Fruit fly (Drosophila melanogaster): ENCODE data around the gene CG42487.

The CG42487 gene

DNA sequence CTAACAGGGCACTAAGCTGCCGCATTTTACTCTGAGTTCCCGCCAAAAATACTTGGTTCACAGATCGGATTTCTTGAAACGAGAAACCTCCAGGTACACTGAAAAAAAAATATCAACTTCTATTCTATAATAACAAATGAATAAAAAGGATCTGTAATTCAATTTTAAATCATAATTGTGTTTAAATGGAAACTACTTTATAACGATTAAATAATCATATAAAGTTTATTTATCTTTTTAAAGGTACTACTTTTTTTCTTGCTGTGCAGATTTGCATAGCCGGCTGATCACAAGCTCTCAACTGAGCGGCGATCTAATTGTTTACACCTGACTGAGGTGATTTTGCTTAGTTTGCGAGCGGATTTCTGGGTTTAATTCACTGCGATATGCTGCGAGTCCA is 28.3 kb upstream of the CG42487 start:
- no peak for TF ChIP-seq Abd-B (GFP tag; optimal IDR thresholded peaks at IDR 0.05)
- TF ChIP-seq sv (GFP tag; optimal IDR thresholded peaks at IDR 0.05), result peak; percentile 68
- TF ChIP-seq GATAd (GFP tag; optimal IDR thresholded peaks at IDR 0.05), result no peak
- TF ChIP-seq Dfd (GFP tag; optimal IDR thresholded peaks at IDR 0.05), result no peak
- peak; percentile 42 for TF ChIP-seq rgr (GFP tag; optimal IDR thresholded peaks at IDR 0.05)
- no peak for TF ChIP-seq lola (GFP tag; optimal IDR thresholded peaks at IDR 0.05)
- TF ChIP-seq HLH106 (tag; optimal IDR thresholded peaks at IDR 0.05), result peak; percentile 30
- TF ChIP-seq Hr78 (GFP tag; optimal IDR thresholded peaks at IDR 0.05), result no peak
- TF ChIP-seq Myc (optimal IDR thresholded peaks at IDR 0.05), result no peak
- no peak for TF ChIP-seq Mio (GFP tag; optimal IDR thresholded peaks at IDR 0.05)
- TF ChIP-seq CrebA (GFP tag; optimal IDR thresholded peaks at IDR 0.05; ENCODE audit: borderline replicate concordance), result no peak
- TF ChIP-seq Dif (GFP tag; optimal IDR thresholded peaks at IDR 0.05; ENCODE audit: partially characterized antibody), result no peak
- no peak for TF ChIP-seq CG9705 (GFP tag; optimal IDR thresholded peaks at IDR 0.05)
- TF ChIP-seq N (GFP tag; optimal IDR thresholded peaks at IDR 0.05), result no peak
- no peak for TF ChIP-seq br (GFP tag; optimal IDR thresholded peaks at IDR 0.05)
- no peak for TF ChIP-seq psq (GFP tag; optimal IDR thresholded peaks at IDR 0.05)
- no peak for TF ChIP-seq woc (GFP tag; optimal IDR thresholded peaks at IDR 0.05)
- TF ChIP-seq sage (GFP tag; optimal IDR thresholded peaks at IDR 0.05), result no peak
- no peak for TF ChIP-seq brk (GFP tag; optimal IDR thresholded peaks at IDR 0.05)
- no peak for TF ChIP-seq CG32264 (GFP tag; optimal IDR thresholded peaks at IDR 0.05)
- no peak for TF ChIP-seq Rel (GFP tag; optimal IDR thresholded peaks at IDR 0.05)
- TF ChIP-seq Rel (tag; optimal IDR thresholded peaks at IDR 0.05), result no peak
- TF ChIP-seq dl (GFP tag; optimal IDR thresholded peaks at IDR 0.05; ENCODE audit: insufficient read depth in 1 of 2, partially characterized antibody in 2 of 2), result no peak
- TF ChIP-seq dsf (GFP tag; optimal IDR thresholded peaks at IDR 0.05; ENCODE audit: borderline replicate concordance), result no peak
- TF ChIP-seq tai (GFP tag; optimal IDR thresholded peaks at IDR 0.05), result no peak
- no peak for TF ChIP-seq pan (optimal IDR thresholded peaks at IDR 0.05)
- TF ChIP-seq Jra (GFP tag; optimal IDR thresholded peaks at IDR 0.05), result no peak
- peak; percentile 36 for TF ChIP-seq h (GFP tag; optimal IDR thresholded peaks at IDR 0.05)
- TF ChIP-seq usp (GFP tag; optimal IDR thresholded peaks at IDR 0.05), result no peak
- TF ChIP-seq Hr83 (GFP tag; optimal IDR thresholded peaks at IDR 0.05; ENCODE audit: poor library complexity, severe bottlenecking), result no peak
- no peak for TF ChIP-seq dmrt93B (GFP tag; optimal IDR thresholded peaks at IDR 0.05)
- TF ChIP-seq Sp1 (GFP tag; optimal IDR thresholded peaks at IDR 0.05), result peak; percentile 41
- TF ChIP-seq foxo (GFP tag; optimal IDR thresholded peaks at IDR 0.05), result peak in 1 of 2 experiments; percentile 45
- TF ChIP-seq Hnf4 (GFP tag; optimal IDR thresholded peaks at IDR 0.05), result no peak
- TF ChIP-seq jim (GFP tag; optimal IDR thresholded peaks at IDR 0.05), result no peak
- TF ChIP-seq Vsx2 (GFP tag; optimal IDR thresholded peaks at IDR 0.05; ENCODE audit: partially characterized antibody), result no peak
- TF ChIP-seq OdsH (GFP tag; optimal IDR thresholded peaks at IDR 0.05), result peak; percentile 25
- TF ChIP-seq fru (GFP tag; optimal IDR thresholded peaks at IDR 0.05), result peak; percentile 21
- peak; percentile 10 for TF ChIP-seq ey (GFP tag; optimal IDR thresholded peaks at IDR 0.05)

DNA sequence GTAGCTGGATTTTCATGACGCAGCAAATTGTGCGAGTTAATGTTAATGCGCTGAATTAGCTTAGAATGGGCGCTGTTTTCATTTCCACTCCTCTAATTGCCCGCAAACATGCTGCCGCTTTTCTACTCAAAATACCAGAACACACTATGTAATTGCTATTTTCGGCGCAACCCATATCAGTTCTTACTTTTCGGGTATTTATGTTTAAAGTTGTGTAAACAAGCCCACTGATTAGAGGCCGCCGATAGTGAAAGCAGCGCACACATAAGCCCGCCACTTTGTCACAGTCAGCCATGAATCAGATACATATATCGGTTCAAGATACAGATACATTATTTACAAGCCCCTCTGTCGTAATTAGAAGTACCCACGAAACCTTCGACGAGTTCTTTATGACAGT is 27.7 kb upstream of the CG42487 start:
- no peak for TF ChIP-seq br (GFP tag; optimal IDR thresholded peaks at IDR 0.05)
- TF ChIP-seq Dif (GFP tag; optimal IDR thresholded peaks at IDR 0.05; ENCODE audit: partially characterized antibody), result no peak
- no peak for TF ChIP-seq Rel (GFP tag; optimal IDR thresholded peaks at IDR 0.05)
- no peak for TF ChIP-seq Rel (tag; optimal IDR thresholded peaks at IDR 0.05)
- no peak for TF ChIP-seq usp (GFP tag; optimal IDR thresholded peaks at IDR 0.05)
- no peak for TF ChIP-seq sv (GFP tag; optimal IDR thresholded peaks at IDR 0.05)
- TF ChIP-seq dl (GFP tag; optimal IDR thresholded peaks at IDR 0.05; ENCODE audit: insufficient read depth in 1 of 2, partially characterized antibody in 2 of 2), result no peak
- no peak for TF ChIP-seq rgr (GFP tag; optimal IDR thresholded peaks at IDR 0.05)
- TF ChIP-seq jim (GFP tag; optimal IDR thresholded peaks at IDR 0.05), result no peak
- TF ChIP-seq CG9705 (GFP tag; optimal IDR thresholded peaks at IDR 0.05), result no peak
- TF ChIP-seq pan (optimal IDR thresholded peaks at IDR 0.05), result no peak
- no peak for TF ChIP-seq Hnf4 (GFP tag; optimal IDR thresholded peaks at IDR 0.05)
- no peak for TF ChIP-seq CG32264 (GFP tag; optimal IDR thresholded peaks at IDR 0.05)
- TF ChIP-seq tai (GFP tag; optimal IDR thresholded peaks at IDR 0.05), result no peak
- TF ChIP-seq Mio (GFP tag; optimal IDR thresholded peaks at IDR 0.05), result no peak
- no peak for TF ChIP-seq brk (GFP tag; optimal IDR thresholded peaks at IDR 0.05)
- no peak for TF ChIP-seq HLH106 (tag; optimal IDR thresholded peaks at IDR 0.05)
- TF ChIP-seq CrebA (GFP tag; optimal IDR thresholded peaks at IDR 0.05; ENCODE audit: borderline replicate concordance), result no peak
- TF ChIP-seq dmrt93B (GFP tag; optimal IDR thresholded peaks at IDR 0.05), result no peak
- no peak for TF ChIP-seq Myc (optimal IDR thresholded peaks at IDR 0.05)
- TF ChIP-seq Dfd (GFP tag; optimal IDR thresholded peaks at IDR 0.05), result no peak

Data from whole organism, wandering third instar larva.